Worm (Caenorhabditis elegans) whole organism, midembryonic: ENCODE data around the gene srbc-12.

Experiments used
- T22C8.4 ChIP-seq: fragments of 200-800 bp; sonication (Bioruptor generic); IDR thresholded peaks from 2 replicates; pipeline ENCODE4 v1.3.6; 2022; ENCODE audit warnings: missing genetic modification characterization, missing compliant biosample characterization
- cog-1 ChIP-seq: sonication (generic microtip); optimal IDR thresholded peaks from 2 replicates; lab custom pipeline; 2016; ENCODE audit warnings: missing genetic modification characterization, missing compliant biosample characterization
- flt-1 ChIP-seq: fragments of 200-800 bp; sonication (Bioruptor generic); IDR thresholded peaks from 2 replicates; pipeline ENCODE4 v1.3.6; 2022; ENCODE audit warnings: missing genetic modification characterization, missing compliant biosample characterization
- klf-2 ChIP-seq: fragments of 200-800 bp; sonication (Bioruptor generic); conservative IDR thresholded peaks from 2 replicates; pipeline ENCODE4 v1.3.6; 2022; ENCODE audit warnings: missing genetic modification reagents, missing genetic modification characterization, missing compliant biosample characterization
- med-1 ChIP-seq: sonication (generic microtip); optimal IDR thresholded peaks from 2 replicates; lab custom pipeline; 2017; ENCODE audit warnings: missing genetic modification characterization, mild to moderate bottlenecking, missing compliant biosample characterization, antibody characterized with exemption, missing genetic modification reagents; ENCODE audit not compliant: insufficient read depth
- ref-1 ChIP-seq: fragments of 200-800 bp; sonication (Bioruptor generic); conservative IDR thresholded peaks from 2 replicates; pipeline ENCODE4 v1.3.6; 2022; ENCODE audit warnings: missing genetic modification reagents, missing genetic modification characterization, missing compliant biosample characterization
- tab-1 ChIP-seq: fragments of 200-800 bp; sonication (Bioruptor generic); IDR thresholded peaks from 2 replicates; pipeline ENCODE4 v1.3.6; 2022; ENCODE audit warnings: missing genetic modification characterization, missing compliant biosample characterization
- ztf-23 ChIP-seq: fragments of 200-800 bp; sonication (Bioruptor generic); IDR thresholded peaks from 2 replicates; pipeline ENCODE4 v1.3.6; 2022; ENCODE audit warnings: missing genetic modification reagents, missing genetic modification characterization, missing compliant biosample characterization
- ztf-29 ChIP-seq: fragments of 200-800 bp; sonication (Bioruptor generic); IDR thresholded peaks from 2 replicates; pipeline ENCODE4 v1.3.6; 2022; ENCODE audit warnings: missing genetic modification reagents, missing genetic modification characterization, missing compliant biosample characterization

The srbc-12 gene

ce11 chrV:849512-849911 is at the start of gene srbc-12:
Gene srbc-12 (plus strand): TSS chrV:849812.
- no peak for TF ChIP-seq flt-1 (GFP tag; lab: Robert Waterston, UW)
- TF ChIP-seq ztf-23 (GFP tag; lab: Robert Waterston, UW), result no peak
- no peak for TF ChIP-seq cog-1 (tag; lab: Kevin White, UChicago)
- TF ChIP-seq med-1 (GFP tag; lab: Kevin White, UChicago), result no peak
- no peak for TF ChIP-seq T22C8.4 (GFP tag; lab: Robert Waterston, UW)
- no peak for TF ChIP-seq klf-2 (GFP tag; lab: Robert Waterston, UW)

- TF ChIP-seq ztf-23 (GFP tag; lab: Robert Waterston, UW) (no peak), T22C8.4 (GFP tag; lab: Robert Waterston, UW) (no peak)
These were observed 49.3 kb upstream of the srbc-12 start for ce11 chrV:800271-800670.

DNA sequence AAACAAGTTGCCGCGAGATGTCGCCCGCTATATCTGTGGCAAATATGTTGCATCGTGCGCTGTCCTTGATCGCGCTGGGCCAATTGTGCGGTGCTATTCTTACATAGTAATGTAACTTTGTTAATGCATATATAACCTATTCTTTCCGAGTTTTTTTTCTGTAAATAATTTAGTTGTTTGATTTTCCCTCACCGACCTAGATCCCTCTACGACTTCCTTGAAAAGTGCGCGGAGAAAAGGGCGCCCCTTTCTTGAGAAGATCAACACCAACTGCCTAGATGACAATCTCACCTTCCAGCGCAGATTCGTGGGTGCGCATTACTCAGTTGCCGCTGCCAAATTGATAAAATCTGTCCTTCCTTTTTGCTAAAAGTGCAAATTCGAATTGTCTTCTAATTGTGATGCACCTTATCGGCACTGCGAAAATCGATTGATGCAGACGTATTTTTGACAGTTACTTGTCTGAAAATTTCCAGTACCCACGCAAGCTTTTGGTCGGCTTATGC is 48.0 kb upstream of the srbc-12 start:
- TF ChIP-seq tab-1 (GFP tag; lab: Robert Waterston, UW) (no peak), T22C8.4 (GFP tag; lab: Robert Waterston, UW) (no peak), ztf-23 (GFP tag; lab: Robert Waterston, UW) (no peak), ztf-29 (GFP tag; lab: Robert Waterston, UW) (no peak)

ce11 chrV:802726-803125 is 46.9 kb upstream of the srbc-12 start:
- TF ChIP-seq ztf-23 (GFP tag; lab: Robert Waterston, UW) (no peak), flt-1 (GFP tag; lab: Robert Waterston, UW) (no peak), klf-2 (GFP tag; lab: Robert Waterston, UW) (no peak), T22C8.4 (GFP tag; lab: Robert Waterston, UW) (no peak), med-1 (GFP tag; lab: Kevin White, UChicago) (no peak), ref-1 (GFP tag; lab: Robert Waterston, UW) (no peak), cog-1 (tag; lab: Kevin White, UChicago) (no peak)

- TF ChIP-seq ztf-23 (GFP tag; lab: Robert Waterston, UW) (no peak), T22C8.4 (GFP tag; lab: Robert Waterston, UW) (no peak), ztf-29 (GFP tag; lab: Robert Waterston, UW) (no peak), med-1 (GFP tag; lab: Kevin White, UChicago) (no peak), ref-1 (GFP tag; lab: Robert Waterston, UW) (no peak), tab-1 (GFP tag; lab: Robert Waterston, UW) (no peak), flt-1 (GFP tag; lab: Robert Waterston, UW) (no peak), cog-1 (tag; lab: Kevin White, UChicago) (no peak), klf-2 (GFP tag; lab: Robert Waterston, UW) (no peak)
These were observed 46.1 kb upstream of the srbc-12 start for ce11 chrV:803472-803871.

DNA sequence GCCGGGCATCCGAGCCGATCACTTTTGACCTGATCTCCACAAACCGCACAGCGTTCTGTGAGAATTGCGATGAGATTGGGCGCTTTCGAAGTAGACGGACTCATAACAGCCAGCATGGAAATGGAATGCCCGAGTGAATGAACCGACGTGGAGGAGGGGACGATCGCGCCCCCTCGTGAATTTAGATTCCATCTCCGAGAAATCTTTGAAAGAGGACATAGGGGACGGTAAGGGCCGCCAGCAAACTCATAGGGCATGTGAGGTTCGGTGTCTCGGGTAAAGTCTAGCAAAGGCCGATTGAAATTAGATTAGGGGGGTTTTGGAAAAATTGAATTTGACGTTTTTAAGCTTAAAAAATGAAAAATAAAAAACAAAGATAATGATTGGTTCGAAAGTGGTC is 45.1 kb upstream of the srbc-12 start, which contains the start of gene nhr-270:
Gene nhr-270, minus strand, starts transcription at position 257 of the 400 bp plus-strand sequence.
- TF ChIP-seq klf-2 (GFP tag; lab: Robert Waterston, UW), result no peak
- TF ChIP-seq cog-1 (tag; lab: Kevin White, UChicago), result no peak
- no peak for TF ChIP-seq T22C8.4 (GFP tag; lab: Robert Waterston, UW)
- no peak for TF ChIP-seq flt-1 (GFP tag; lab: Robert Waterston, UW)
- TF ChIP-seq med-1 (GFP tag; lab: Kevin White, UChicago), result no peak
- TF ChIP-seq ref-1 (GFP tag; lab: Robert Waterston, UW), result no peak
- TF ChIP-seq tab-1 (GFP tag; lab: Robert Waterston, UW), result no peak
- TF ChIP-seq ztf-23 (GFP tag; lab: Robert Waterston, UW), result no peak
- TF ChIP-seq ztf-29 (GFP tag; lab: Robert Waterston, UW), result no peak

ce11 chrV:808260-808659 is 41.4 kb upstream of the srbc-12 start:
- TF ChIP-seq ztf-29 (GFP tag; lab: Robert Waterston, UW) (no peak), cog-1 (tag; lab: Kevin White, UChicago) (no peak), klf-2 (GFP tag; lab: Robert Waterston, UW) (no peak)

DNA sequence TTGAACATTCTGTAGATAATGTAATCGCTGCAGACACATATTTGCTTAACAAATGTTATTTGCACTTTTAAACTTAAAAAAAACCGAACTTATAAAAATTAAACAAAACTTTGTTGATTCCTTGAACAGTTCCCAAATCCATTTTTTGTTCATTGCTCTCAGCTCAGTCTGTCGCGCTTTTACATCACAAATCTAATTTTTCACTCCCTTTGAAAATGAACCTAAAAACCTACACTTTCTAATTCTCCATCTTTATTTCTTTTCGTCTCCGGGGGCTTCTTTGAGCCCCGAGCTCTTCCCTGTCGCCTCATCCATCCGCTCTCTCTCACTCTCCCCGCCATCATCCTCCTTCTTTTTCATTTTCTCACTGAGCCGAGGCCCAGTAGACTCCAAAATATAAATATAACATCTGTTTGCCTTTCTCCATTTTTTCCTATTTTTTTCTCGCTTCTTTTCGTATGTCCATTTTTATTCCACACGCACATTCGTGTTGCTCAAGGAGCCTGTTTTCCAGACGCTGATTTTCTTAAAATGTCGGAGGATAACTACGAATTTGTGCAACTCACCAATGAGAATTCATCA is 39.2 kb upstream of the srbc-12 start, which contains the start of gene R13D11.4:
Gene R13D11.4, plus strand, starts transcription at position 532 of the 582 bp plus-strand sequence.
- TF ChIP-seq ztf-23 (GFP tag; lab: Robert Waterston, UW) (no peak), T22C8.4 (GFP tag; lab: Robert Waterston, UW) (no peak), flt-1 (GFP tag; lab: Robert Waterston, UW) (no peak), klf-2 (GFP tag; lab: Robert Waterston, UW) (no peak), ztf-29 (GFP tag; lab: Robert Waterston, UW) (no peak), med-1 (GFP tag; lab: Kevin White, UChicago) (no peak), tab-1 (GFP tag; lab: Robert Waterston, UW) (no peak), ref-1 (GFP tag; lab: Robert Waterston, UW) (no peak), cog-1 (tag; lab: Kevin White, UChicago) (no peak)

DNA sequence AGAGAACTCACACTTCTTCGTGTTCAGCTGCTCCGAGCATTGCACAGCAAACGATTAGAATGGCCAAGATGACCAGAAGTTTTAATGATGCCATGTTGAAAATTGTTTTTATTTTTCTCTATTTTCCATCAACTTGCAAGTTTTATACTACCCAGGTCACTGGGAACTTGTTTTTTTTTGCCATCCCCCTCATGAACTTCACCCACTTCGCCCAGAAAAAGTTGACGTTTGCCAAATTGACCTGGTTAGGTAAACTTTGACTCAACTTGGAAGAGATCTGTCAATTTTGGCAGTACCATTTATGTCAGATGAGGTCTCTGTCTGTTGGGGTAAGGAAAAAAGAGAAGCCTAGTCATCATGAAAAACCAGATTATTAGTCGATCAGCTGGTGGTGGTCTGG is 36.5 kb upstream of the srbc-12 start, which contains the start of gene R13D11.10:
Gene R13D11.10, minus strand, starts transcription at position 101 of the 400 bp plus-strand sequence.
- no peak for TF ChIP-seq ref-1 (GFP tag; lab: Robert Waterston, UW)
- no peak for TF ChIP-seq klf-2 (GFP tag; lab: Robert Waterston, UW)
- TF ChIP-seq ztf-23 (GFP tag; lab: Robert Waterston, UW), result no peak
- no peak for TF ChIP-seq tab-1 (GFP tag; lab: Robert Waterston, UW)
- TF ChIP-seq med-1 (GFP tag; lab: Kevin White, UChicago), result no peak
- no peak for TF ChIP-seq flt-1 (GFP tag; lab: Robert Waterston, UW)
- TF ChIP-seq ztf-29 (GFP tag; lab: Robert Waterston, UW), result no peak
- TF ChIP-seq cog-1 (tag; lab: Kevin White, UChicago), result no peak
- no peak for TF ChIP-seq T22C8.4 (GFP tag; lab: Robert Waterston, UW)
